Fruit fly (Drosophila melanogaster) whole organism, prepupa: Measurements from ENCODE around the gene raskol.

Experiments used
- Blimp-1 ChIP-seq: fragments of 200-800 bp; sonication (Bioruptor generic); optimal IDR thresholded peaks from 3 replicates; lab custom pipeline; 2017; ENCODE audit warnings: missing biosample characterization, missing genetic modification characterization, mild to moderate bottlenecking, moderate library complexity, missing genetic modification reagents
- CG10669 ChIP-seq: fragments of 200-800 bp; sonication (Bioruptor generic); optimal IDR thresholded peaks from 3 replicates; lab custom pipeline; 2018; ENCODE audit warnings: missing biosample characterization, mild to moderate bottlenecking, missing genetic modification characterization, moderate library complexity
- CG11294 ChIP-seq: fragments of 200-800 bp; sonication (Bioruptor generic); IDR thresholded peaks from 2 replicates; pipeline ENCODE4 v1.3.6; 2022; ENCODE audit warnings: missing biosample characterization, missing genetic modification characterization
- CG11762 ChIP-seq: fragments of 200-800 bp; sonication (Bioruptor generic); optimal IDR thresholded peaks from 3 replicates; lab custom pipeline; 2016; ENCODE audit warnings: missing biosample characterization, missing genetic modification characterization; ENCODE audit not compliant: insufficient read depth
- CG11902 ChIP-seq: fragments of 200-800 bp; sonication (Bioruptor generic); optimal IDR thresholded peaks from 3 replicates; lab custom pipeline; 2016; ENCODE audit warnings: missing biosample characterization, missing genetic modification characterization
- CG15336 ChIP-seq: fragments of 200-800 bp; sonication (Bioruptor generic); IDR thresholded peaks from 2 replicates; pipeline ENCODE4 v1.3.6; 2022; ENCODE audit warnings: missing biosample characterization, missing genetic modification characterization
- CG1621 ChIP-seq: fragments of 200-800 bp; sonication (Bioruptor generic); optimal IDR thresholded peaks from 3 replicates; lab custom pipeline; 2018; ENCODE audit warnings: missing biosample characterization, mild to moderate bottlenecking, missing genetic modification characterization
- CG16779 ChIP-seq: fragments of 200-800 bp; sonication (Bioruptor generic); optimal IDR thresholded peaks from 3 replicates; lab custom pipeline; 2017; ENCODE audit warnings: missing biosample characterization, mild to moderate bottlenecking, missing genetic modification characterization
- CG32006 ChIP-seq: fragments of 200-800 bp; sonication (Bioruptor generic); optimal IDR thresholded peaks from 3 replicates; lab custom pipeline; 2017; ENCODE audit warnings: missing biosample characterization, mild to moderate bottlenecking, missing genetic modification characterization
- CG3919 ChIP-seq: fragments of 200-800 bp; sonication (Bioruptor generic); optimal IDR thresholded peaks from 3 replicates; lab custom pipeline; 2016; ENCODE audit warnings: missing biosample characterization, missing genetic modification characterization
- CG6163 ChIP-seq: fragments of 200-800 bp; sonication (Bioruptor generic); IDR thresholded peaks from 3 replicates; pipeline ENCODE4 v1.3.6; 2022; ENCODE audit warnings: missing biosample characterization, missing genetic modification characterization
- CG6276 ChIP-seq: fragments of 200-800 bp; sonication (Bioruptor generic); optimal IDR thresholded peaks from 2 replicates; lab custom pipeline; 2017; ENCODE audit warnings: missing biosample characterization, mild to moderate bottlenecking, missing genetic modification characterization
- CG6808 ChIP-seq: fragments of 200-800 bp; sonication (Bioruptor generic); optimal IDR thresholded peaks from 3 replicates; lab custom pipeline; 2017; ENCODE audit warnings: missing biosample characterization, missing genetic modification characterization, mild to moderate bottlenecking, moderate library complexity, missing genetic modification reagents
- CG6854 ChIP-seq: fragments of 200-800 bp; sonication (Bioruptor generic); optimal IDR thresholded peaks from 2 replicates; lab custom pipeline; 2017; ENCODE audit warnings: missing biosample characterization, mild to moderate bottlenecking, missing genetic modification characterization
- CG7368 ChIP-seq: fragments of 200-800 bp; sonication (Bioruptor generic); optimal IDR thresholded peaks from 3 replicates; lab custom pipeline; 2016; ENCODE audit warnings: missing biosample characterization, missing genetic modification characterization
- CG8119 ChIP-seq: fragments of 200-800 bp; sonication (Bioruptor generic); IDR thresholded peaks from 3 replicates; pipeline ENCODE4 v1.3.6; 2022; ENCODE audit warnings: missing biosample characterization, missing genetic modification characterization
- CG8632 ChIP-seq: fragments of 200-800 bp; sonication (Bioruptor generic); optimal IDR thresholded peaks from 3 replicates; lab custom pipeline; 2016; ENCODE audit warnings: missing biosample characterization, missing genetic modification characterization
- CG9139 ChIP-seq: fragments of 200-800 bp; sonication (Bioruptor generic); optimal IDR thresholded peaks from 3 replicates; lab custom pipeline; 2017; ENCODE audit warnings: missing biosample characterization, mild to moderate bottlenecking, missing genetic modification characterization
- Eip75B ChIP-seq: fragments of 200-800 bp; sonication (Bioruptor generic); optimal IDR thresholded peaks from 3 replicates; lab custom pipeline; 2016; ENCODE audit warnings: missing biosample characterization, missing genetic modification characterization
- Eip78C ChIP-seq: fragments of 200-800 bp; sonication (Bioruptor generic); peaks from one replicate; lab custom pipeline; 2016; ENCODE audit warnings: missing biosample characterization, missing genetic modification characterization
- Eip93F ChIP-seq: fragments of 200-800 bp; sonication (Bioruptor generic); optimal IDR thresholded peaks from 2 replicates; lab custom pipeline; 2016; ENCODE audit warnings: missing biosample characterization, mild to moderate bottlenecking, missing genetic modification characterization
- Ets21C ChIP-seq: fragments of 200-800 bp; sonication (Bioruptor generic); optimal IDR thresholded peaks from 3 replicates; lab custom pipeline; 2016; ENCODE audit warnings: missing biosample characterization, missing genetic modification characterization
- Ets96B ChIP-seq: fragments of 200-800 bp; optimal IDR thresholded peaks from 2 replicates; lab custom pipeline; 2019; ENCODE audit warnings: missing biosample characterization, mild to moderate bottlenecking, missing genetic modification characterization, moderate library complexity
- Gug ChIP-seq: fragments of 200-800 bp; sonication (Bioruptor generic); IDR thresholded peaks from 2 replicates; pipeline ENCODE4 v1.3.6; 2022; ENCODE audit warnings: missing biosample characterization, missing genetic modification characterization
- Hr38 ChIP-seq: sonication (Bioruptor generic); optimal IDR thresholded peaks from 2 replicates; lab custom pipeline; 2016; ENCODE audit warnings: missing biosample characterization, missing genetic modification characterization
- Hr39 ChIP-seq: fragments of 200-800 bp; sonication (Bioruptor generic); optimal IDR thresholded peaks from 2 replicates; lab custom pipeline; 2016; ENCODE audit warnings: missing biosample characterization, missing genetic modification characterization
- Hr4 ChIP-seq: fragments of 200-800 bp; sonication (Bioruptor generic); optimal IDR thresholded peaks from 3 replicates; lab custom pipeline; 2016; ENCODE audit warnings: missing biosample characterization, missing genetic modification characterization
- Met ChIP-seq: fragments of 200-800 bp; sonication (Bioruptor generic); optimal IDR thresholded peaks from 3 replicates; lab custom pipeline; 2016; ENCODE audit warnings: missing biosample characterization, missing genetic modification characterization
- OdsH ChIP-seq: fragments of 200-800 bp; sonication (Bioruptor generic); optimal IDR thresholded peaks from 3 replicates; lab custom pipeline; 2016; ENCODE audit warnings: missing biosample characterization, missing genetic modification characterization
- Smox ChIP-seq: fragments of 200-800 bp; sonication (Bioruptor generic); optimal IDR thresholded peaks from 3 replicates; lab custom pipeline; 2016; ENCODE audit warnings: missing biosample characterization, missing genetic modification characterization
- Sox14 ChIP-seq: fragments of 200-800 bp; sonication (Bioruptor generic); optimal IDR thresholded peaks from 3 replicates; lab custom pipeline; 2016; ENCODE audit warnings: missing biosample characterization, missing genetic modification characterization
- Sox15 ChIP-seq: fragments of 200-800 bp; sonication (Bioruptor generic); optimal IDR thresholded peaks from 3 replicates; lab custom pipeline; 2016; ENCODE audit warnings: missing biosample characterization, missing genetic modification characterization
- achi ChIP-seq: fragments of 200-800 bp; sonication (Bioruptor generic); optimal IDR thresholded peaks from 3 replicates; lab custom pipeline; 2016; ENCODE audit warnings: missing biosample characterization, missing genetic modification characterization
- acj6 ChIP-seq: fragments of 200-800 bp; sonication (Bioruptor generic); optimal IDR thresholded peaks from 3 replicates; lab custom pipeline; 2016; ENCODE audit warnings: missing biosample characterization, missing genetic modification characterization
- dsx ChIP-seq: fragments of 200-800 bp; optimal IDR thresholded peaks from 3 replicates; lab custom pipeline; 2019; ENCODE audit warnings: missing biosample characterization, mild to moderate bottlenecking, missing genetic modification characterization, moderate library complexity; ENCODE audit not compliant: poor library complexity, severe bottlenecking
- eg ChIP-seq: fragments of 200-800 bp; sonication (Bioruptor generic); IDR thresholded peaks from 3 replicates; pipeline ENCODE4 v1.3.6; 2022; ENCODE audit warnings: missing biosample characterization, missing genetic modification characterization
- esn ChIP-seq: fragments of 200-800 bp; sonication (Bioruptor generic); optimal IDR thresholded peaks from 2 replicates; lab custom pipeline; 2016; ENCODE audit warnings: missing biosample characterization, mild to moderate bottlenecking, missing genetic modification characterization, moderate library complexity
- net ChIP-seq: fragments of 200-800 bp; sonication (Bioruptor generic); optimal IDR thresholded peaks from 3 replicates; lab custom pipeline; 2016; ENCODE audit warnings: missing biosample characterization, missing genetic modification characterization
- salr ChIP-seq, 2 experiments: fragments of 200-800 bp; sonication (Bioruptor generic); optimal IDR thresholded peaks; 3 replicates each; lab custom pipeline; 2016 to 2018; ENCODE audit warnings: missing biosample characterization in 2 of 2, missing genetic modification characterization in 2 of 2, mild to moderate bottlenecking in 1 of 2
- ss ChIP-seq, 2 experiments: fragments of 200-800 bp; sonication (Bioruptor generic); optimal IDR thresholded peaks; 2 replicates in 1 of 2; 3 replicates in 1 of 2; lab custom pipeline; 2017 to 2018; ENCODE audit warnings: mild to moderate bottlenecking in 2 of 2, missing biosample characterization in 2 of 2, missing genetic modification characterization in 2 of 2, moderate library complexity in 1 of 2
- svp ChIP-seq: fragments of 200-800 bp; sonication (Bioruptor generic); peaks from one replicate; lab custom pipeline; 2016; ENCODE audit warnings: missing biosample characterization, missing genetic modification characterization
- topi ChIP-seq: fragments of 200-800 bp; sonication (Bioruptor generic); optimal IDR thresholded peaks from 3 replicates; lab custom pipeline; 2016; ENCODE audit warnings: missing biosample characterization, missing genetic modification characterization
- vri ChIP-seq: fragments of 200-800 bp; sonication (Bioruptor generic); optimal IDR thresholded peaks from 3 replicates; lab custom pipeline; 2016; ENCODE audit warnings: missing biosample characterization, mild to moderate bottlenecking, missing genetic modification characterization

The raskol gene

dm6 chrX:17728338-17728737 lies 18.4 kb downstream of the raskol start (continued):
- TF ChIP-seq Ets21C (GFP tag; lab: Kevin White, UChicago) (no peak), Blimp-1 (GFP tag; lab: Kevin White, UChicago) (no peak), vri (GFP tag; lab: Kevin White, UChicago) (no peak), CG7368 (GFP tag; lab: Kevin White, UChicago) (no peak), net (GFP tag; lab: Kevin White, UChicago) (no peak), Eip78C (GFP tag; lab: Kevin White, UChicago) (no peak), achi (GFP tag; lab: Kevin White, UChicago) (peak; percentile 5), salr (GFP tag; optimal IDR thresholded peaks at IDR 0.05; lab: Kevin White, UChicago) (no peak), CG8632 (GFP tag; lab: Kevin White, UChicago) (no peak), dsx (peak; percentile 86), Eip75B (GFP tag; lab: Kevin White, UChicago) (no peak), CG11294 (GFP tag; lab: Robert Waterston, UW) (no peak), Smox (GFP tag; lab: Kevin White, UChicago) (no peak), OdsH (GFP tag; lab: Kevin White, UChicago) (no peak), CG10669 (GFP tag; lab: Kevin White, UChicago) (peak; percentile 13), eg (GFP tag; lab: Robert Waterston, UW) (peak; percentile 28; the same call in 1 of the 3 replicates), topi (GFP tag; lab: Kevin White, UChicago) (no peak)

DNA sequence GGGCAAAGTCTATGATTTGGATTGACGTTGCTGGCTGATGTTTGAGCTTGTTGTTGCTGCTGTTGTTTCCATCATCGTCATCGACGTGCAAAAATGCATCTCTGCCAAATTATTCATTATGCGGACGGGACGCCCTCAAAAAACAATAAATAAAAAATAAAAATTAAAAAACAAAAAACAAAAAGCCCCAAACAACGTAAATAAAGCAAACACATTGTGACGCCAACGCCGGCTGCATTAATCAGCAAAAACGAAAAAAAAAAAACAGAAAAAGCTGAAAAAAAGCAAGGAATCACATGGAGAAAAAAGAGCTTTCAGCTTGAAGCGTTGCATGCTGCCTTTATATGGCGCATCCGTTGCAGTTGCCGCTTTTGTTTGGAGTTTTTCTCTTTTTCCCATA lies 22.1 kb downstream of the raskol start:
- TF ChIP-seq svp (GFP tag; lab: Kevin White, UChicago) (peak; percentile 47), Hr39 (GFP tag; lab: Kevin White, UChicago) (no peak), CG6163 (peak; percentile 60; the same call in 2 of the 3 replicates), Gug (GFP tag; lab: Robert Waterston, UW) (no peak), Eip93F (peak; percentile 66), CG32006 (GFP tag; lab: Kevin White, UChicago) (no peak), CG16779 (tag; lab: Kevin White, UChicago) (peak; percentile 47), Hr4 (GFP tag; lab: Kevin White, UChicago) (no peak), CG6854 (GFP tag; lab: Kevin White, UChicago) (peak; percentile 81), Sox14 (GFP tag; lab: Kevin White, UChicago) (peak; percentile 6), topi (GFP tag; lab: Kevin White, UChicago) (peak; percentile 30), CG6808 (GFP tag; lab: Kevin White, UChicago) (peak; percentile 39), Blimp-1 (GFP tag; lab: Kevin White, UChicago) (peak; percentile 26), Smox (GFP tag; lab: Kevin White, UChicago) (no peak), Met (GFP tag; lab: Kevin White, UChicago) (no peak), CG15336 (GFP tag; lab: Robert Waterston, UW) (0 out of 2 replicates have a peak, but pooled peaks have one; percentile 21), ss (GFP tag; optimal IDR thresholded peaks at IDR 0.05; lab: Kevin White, UChicago) (peak; percentile 29 to 44), eg (GFP tag; lab: Robert Waterston, UW) (no peak), CG9139 (peak; percentile 40), Eip78C (GFP tag; lab: Kevin White, UChicago) (peak; percentile 7), CG3919 (no peak)
- TF ChIP-seq, all 60 proteins: peak for 13

dm6 chrX:17732684-17733083 lies 22.7 kb downstream of the raskol start:
- TF ChIP-seq Blimp-1 (GFP tag; lab: Kevin White, UChicago) (no peak), CG10669 (GFP tag; lab: Kevin White, UChicago) (no peak), Hr39 (GFP tag; lab: Kevin White, UChicago) (no peak), CG6276 (GFP tag; lab: Kevin White, UChicago) (peak; percentile 18), Ets96B (tag; lab: Kevin White, UChicago) (no peak), salr (GFP tag; optimal IDR thresholded peaks at IDR 0.05; lab: Kevin White, UChicago) (peak in 1 of 2 experiments; percentile 39), topi (GFP tag; lab: Kevin White, UChicago) (no peak), Ets21C (GFP tag; lab: Kevin White, UChicago) (no peak), CG3919 (peak; percentile 47), CG7368 (GFP tag; lab: Kevin White, UChicago) (no peak), CG11762 (GFP tag; lab: Kevin White, UChicago) (no peak), Eip78C (GFP tag; lab: Kevin White, UChicago) (peak; percentile 29), CG11902 (GFP tag; lab: Kevin White, UChicago) (no peak), dsx (no peak), CG8119 (0 out of 3 replicates have a peak, but pooled peaks have one; percentile 12), Hr4 (GFP tag; lab: Kevin White, UChicago) (peak; percentile 22), Hr38 (GFP tag; lab: Kevin White, UChicago) (no peak), CG15336 (GFP tag; lab: Robert Waterston, UW) (peak; percentile 18; the same call in 1 of the 2 replicates), CG9139 (no peak), Sox15 (GFP tag; lab: Kevin White, UChicago) (no peak), Smox (GFP tag; lab: Kevin White, UChicago) (no peak), CG32006 (GFP tag; lab: Kevin White, UChicago) (peak; percentile 70), ss (GFP tag; optimal IDR thresholded peaks at IDR 0.05; lab: Kevin White, UChicago) (no peak), acj6 (GFP tag; lab: Kevin White, UChicago) (peak; percentile 57), Met (GFP tag; lab: Kevin White, UChicago) (peak; percentile 21), Sox14 (GFP tag; lab: Kevin White, UChicago) (no peak), CG1621 (no peak), esn (GFP tag; lab: Kevin White, UChicago) (no peak), svp (GFP tag; lab: Kevin White, UChicago) (peak; percentile 31), CG8632 (GFP tag; lab: Kevin White, UChicago) (no peak)
